Fruit fly (Drosophila melanogaster): ENCODE data around the gene side-VII.

side-VII gene

DNA sequence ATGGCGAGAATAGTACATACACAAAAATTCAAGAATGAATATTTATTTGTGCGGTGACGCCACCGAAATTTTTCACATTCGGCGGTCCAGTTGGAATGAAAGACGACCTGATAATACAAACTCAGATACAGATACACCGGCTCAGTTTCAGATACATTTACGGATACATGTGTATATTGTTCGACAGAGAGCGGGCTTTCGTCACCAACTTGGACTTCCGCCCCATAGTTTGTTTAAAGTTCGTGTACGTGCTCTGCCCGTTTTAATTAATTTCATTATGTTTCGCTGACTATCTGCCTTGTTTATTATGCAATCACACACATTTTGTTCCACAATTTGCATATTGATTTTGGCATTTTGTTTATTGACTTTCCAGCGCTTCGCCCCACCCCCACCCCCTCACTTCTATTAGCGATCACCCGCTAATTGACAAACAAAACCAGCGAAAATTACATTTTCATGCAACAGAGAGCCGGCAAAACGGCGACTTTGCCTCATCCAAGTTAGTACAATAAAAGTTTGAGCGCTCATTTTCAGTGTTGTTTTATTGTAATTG is 38.6 kb downstream of the side-VII start (continued):
- TF ChIP-seq CG8281 (tag; optimal IDR thresholded peaks at IDR 0.05): peak; percentile 1
- no peak for TF ChIP-seq repo (GFP tag; optimal IDR thresholded peaks at IDR 0.05)
- TF ChIP-seq Hmr (GFP tag; optimal IDR thresholded peaks at IDR 0.05): peak; percentile 44
- no peak for TF ChIP-seq CG12104 (GFP tag; optimal IDR thresholded peaks at IDR 0.05)
- no peak for TF ChIP-seq otp (GFP tag; IDR thresholded peaks at IDR 0.05)
- no peak for TF ChIP-seq CG8478 (optimal IDR thresholded peaks at IDR 0.05)
- no peak for TF ChIP-seq MBD-R2 (GFP tag; IDR thresholded peaks at IDR 0.05)
- no peak for TF ChIP-seq CG11695 (GFP tag; IDR thresholded peaks at IDR 0.05)
- no peak for TF ChIP-seq Opbp (GFP tag; IDR thresholded peaks at IDR 0.05; ENCODE audit: partially characterized antibody)
- peak; percentile 33 for TF ChIP-seq CG15269 (tag; optimal IDR thresholded peaks at IDR 0.05)
- TF ChIP-seq CG30020 (tag; optimal IDR thresholded peaks at IDR 0.05): no peak
- TF ChIP-seq schlank (tag; optimal IDR thresholded peaks at IDR 0.05): peak; percentile 28
- peak; percentile 17 for TF ChIP-seq Sox102F (GFP tag; optimal IDR thresholded peaks at IDR 0.05)
- TF ChIP-seq hth (optimal IDR thresholded peaks at IDR 0.05): no peak
- TF ChIP-seq CG6175 (GFP tag; IDR thresholded peaks at IDR 0.05): no peak
- TF ChIP-seq Mad (GFP tag; optimal IDR thresholded peaks at IDR 0.05): no peak
- TF ChIP-seq fru (optimal IDR thresholded peaks at IDR 0.05): no peak
- no peak for TF ChIP-seq CG11696 (GFP tag; IDR thresholded peaks at IDR 0.05)
- TF ChIP-seq Hr51 (GFP tag; optimal IDR thresholded peaks at IDR 0.05): peak in 1 of 2 experiments; percentile 23
- TF ChIP-seq gro (GFP tag; optimal IDR thresholded peaks at IDR 0.05): peak; percentile 31
- no peak for TF ChIP-seq Ada2b (GFP tag; IDR thresholded peaks at IDR 0.05)

DNA sequence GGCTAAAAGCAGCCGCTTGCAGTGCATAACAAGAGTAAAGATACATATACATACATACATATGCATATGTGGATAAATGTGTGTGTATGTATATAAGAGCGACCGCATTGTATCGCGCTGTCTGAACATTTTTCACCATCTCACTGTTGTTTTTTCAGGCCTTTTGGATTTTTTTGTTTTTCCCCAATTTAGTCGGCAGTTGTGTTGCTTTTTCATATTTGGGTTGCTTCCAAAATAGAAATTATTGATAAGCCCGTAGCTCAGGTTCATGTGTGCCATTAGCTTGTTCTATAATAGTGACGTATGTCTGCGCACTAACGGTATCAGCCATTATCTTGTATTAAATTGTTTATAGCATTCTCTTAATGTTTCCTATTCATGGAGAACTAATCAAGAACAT is 39.3 kb downstream of the side-VII start:
- TF ChIP-seq Scr (GFP tag; IDR thresholded peaks at IDR 0.05; ENCODE audit: partially characterized antibody) (no peak), fd64A (GFP tag; optimal IDR thresholded peaks at IDR 0.05) (no peak), CG10543 (GFP tag; optimal IDR thresholded peaks at IDR 0.05) (peak; percentile 20), exex (tag; optimal IDR thresholded peaks at IDR 0.05) (peak; percentile 71), sens (GFP tag) (peak; percentile 42), Med (GFP tag) (peak; percentile 14), sug (tag; optimal IDR thresholded peaks at IDR 0.05) (peak; percentile 2), Tbp (GFP tag; optimal IDR thresholded peaks at IDR 0.05) (no peak), Pdp1 (GFP tag; optimal IDR thresholded peaks at IDR 0.05) (peak in 1 of 2 experiments; percentile 62), cg (GFP tag; optimal IDR thresholded peaks at IDR 0.05) (peak; percentile 54)

DNA sequence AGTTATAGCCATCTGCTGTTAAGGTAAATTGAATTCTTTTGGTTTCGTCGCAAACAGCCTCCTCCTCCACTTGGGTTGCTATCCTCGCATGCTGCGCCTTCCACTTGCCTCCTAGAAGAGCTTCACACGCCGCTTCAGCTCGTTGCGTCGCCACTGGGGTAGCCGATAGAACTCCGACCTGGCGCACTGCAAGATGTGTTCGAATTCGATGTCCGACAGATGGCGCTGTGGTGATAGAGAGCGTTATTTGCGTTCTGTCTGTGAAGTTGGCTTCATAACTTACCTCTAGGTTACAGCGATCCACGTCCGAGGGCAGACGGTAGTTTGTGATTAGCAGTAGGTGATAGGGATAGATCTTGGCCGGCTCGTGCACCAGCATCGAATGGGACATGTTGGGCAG is 44.8 kb downstream of the side-VII start:
- no peak for TF ChIP-seq CG9932 (GFP tag; IDR thresholded peaks at IDR 0.05)
- TF ChIP-seq Med (GFP tag): peak; percentile 26
- TF ChIP-seq sna (GFP tag; IDR thresholded peaks at IDR 0.05; ENCODE audit: partially characterized antibody): no peak
- TF ChIP-seq Fer3 (tag; optimal IDR thresholded peaks at IDR 0.05): no peak
- no peak for TF ChIP-seq bbx (GFP tag; IDR thresholded peaks at IDR 0.05; ENCODE audit: partially characterized antibody)
- TF ChIP-seq CG18599 (GFP tag; optimal IDR thresholded peaks at IDR 0.05): no peak
- TF ChIP-seq CTCF (GFP tag; optimal IDR thresholded peaks at IDR 0.05): peak; percentile 86
- TF ChIP-seq Sry-β (GFP tag; optimal IDR thresholded peaks at IDR 0.05): no peak
- TF ChIP-seq Pdp1 (GFP tag; optimal IDR thresholded peaks at IDR 0.05): no peak
- TF ChIP-seq CG10979 (tag; optimal IDR thresholded peaks at IDR 0.05): peak; percentile 92
- no peak for TF ChIP-seq Opbp (GFP tag; IDR thresholded peaks at IDR 0.05; ENCODE audit: partially characterized antibody)
- TF ChIP-seq CG34376 (GFP tag; optimal IDR thresholded peaks at IDR 0.05): no peak
- no peak for TF ChIP-seq kah (GFP tag; optimal IDR thresholded peaks at IDR 0.05)
- TF ChIP-seq lmd (GFP tag; IDR thresholded peaks at IDR 0.05): no peak
- no peak for TF ChIP-seq Aef1 (GFP tag; IDR thresholded peaks at IDR 0.05)
- no peak for TF ChIP-seq NFAT (GFP tag; IDR thresholded peaks at IDR 0.05)

Data from whole organism, embryonic.